Fruit fly (Drosophila melanogaster) whole organism, adult: ENCODE results near the gene CG4982.

Experiments
- CG11617 ChIP-seq: fragments of 200-800 bp; sonication (Bioruptor generic); optimal IDR thresholded peaks from 2 replicates; lab custom pipeline; 2017; ENCODE audit warnings: mild to moderate bottlenecking, missing biosample characterization, missing genetic modification reagents, missing genetic modification characterization
- CG14711 ChIP-seq: fragments of 200-800 bp; sonication (Bioruptor generic); optimal IDR thresholded peaks from 2 replicates; lab custom pipeline; 2018; ENCODE audit warnings: missing biosample characterization, mild to moderate bottlenecking, missing genetic modification characterization, moderate library complexity
- CG1620 ChIP-seq: fragments of 200-800 bp; sonication (Bioruptor generic); optimal IDR thresholded peaks from 2 replicates; lab custom pipeline; 2016; ENCODE audit warnings: missing biosample characterization, missing genetic modification characterization
- CG5204 ChIP-seq: fragments of 200-800 bp; sonication (Bioruptor generic); optimal IDR thresholded peaks from 2 replicates; lab custom pipeline; 2016; ENCODE audit warnings: missing biosample characterization, missing genetic modification characterization
- CG7101 ChIP-seq: fragments of 200-800 bp; sonication (Bioruptor generic); optimal IDR thresholded peaks from 2 replicates; lab custom pipeline; 2018; ENCODE audit warnings: missing biosample characterization, mild to moderate bottlenecking, missing genetic modification characterization, moderate library complexity
- Clk ChIP-seq: fragments of 200-800 bp; sonication (Bioruptor generic); optimal IDR thresholded peaks from 2 replicates; lab custom pipeline; 2017; ENCODE audit warnings: missing biosample characterization, missing genetic modification characterization
- Mnt ChIP-seq: fragments of 200-800 bp; sonication (Bioruptor generic); optimal IDR thresholded peaks from 2 replicates; lab custom pipeline; 2016; ENCODE audit warnings: missing biosample characterization, mild to moderate bottlenecking, missing genetic modification characterization
- cnc ChIP-seq, 2 experiments: fragments of >200 bp; optimal IDR thresholded peaks; 2 replicates each; lab custom pipeline; 2017
- kay ChIP-seq: fragments of 200-800 bp; sonication (Bioruptor generic); peaks from one replicate; lab custom pipeline; 2016; ENCODE audit warnings: missing biosample characterization, missing genetic modification characterization, borderline replicate concordance
- ovo ChIP-seq: fragments of 200-800 bp; sonication (Bioruptor generic); optimal IDR thresholded peaks from 2 replicates; lab custom pipeline; 2016; ENCODE audit warnings: missing biosample characterization, missing genetic modification characterization
- toe ChIP-seq: fragments of 200-800 bp; sonication (Bioruptor generic); optimal IDR thresholded peaks from 2 replicates; lab custom pipeline; 2016; ENCODE audit warnings: missing biosample characterization, missing genetic modification characterization

DNA sequence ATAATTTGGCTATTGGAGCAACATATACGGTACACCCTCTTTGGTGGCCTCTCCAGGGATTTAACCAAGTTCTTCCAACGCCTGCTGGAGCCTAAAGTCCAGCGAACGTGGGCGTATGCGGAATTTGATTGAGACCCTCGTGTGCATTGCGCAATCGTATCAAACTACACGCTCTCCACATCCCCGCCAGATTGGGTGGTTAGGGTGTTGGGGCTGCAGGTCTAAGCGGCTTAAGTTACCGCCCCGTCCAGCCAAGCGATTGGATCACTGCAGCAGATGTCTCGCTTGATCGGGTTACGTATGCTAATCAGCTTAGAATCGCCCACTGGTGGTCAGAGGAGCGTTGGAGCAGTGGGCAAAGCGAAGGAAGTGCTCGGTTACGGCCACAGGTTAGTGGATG is 29.5 kb downstream of the CG4982 start, which contains the start of gene CG33060:
- no peak for TF ChIP-seq CG1620 (GFP tag; lab: Kevin White, UChicago)
- no peak for TF ChIP-seq CG14711
- TF ChIP-seq Clk (GFP tag; lab: Kevin White, UChicago) = no peak
- no peak for TF ChIP-seq Mnt (GFP tag; lab: Kevin White, UChicago)
- TF ChIP-seq toe (GFP tag; lab: Kevin White, UChicago) = no peak
- no peak for TF ChIP-seq ovo (GFP tag; lab: Kevin White, UChicago)
- no peak for TF ChIP-seq CG7101 (tag; lab: Kevin White, UChicago)
- no peak for TF ChIP-seq cnc (optimal IDR thresholded peaks at IDR 0.05; lab: Kevin White, UChicago)
- TF ChIP-seq CG11617 (GFP tag; lab: Kevin White, UChicago) = no peak
- no peak for TF ChIP-seq kay
- TF ChIP-seq CG5204 = no peak
